Worm (Caenorhabditis elegans) whole organism, L4/young adult: Measurements from ENCODE around the gene egrh-2.

Experiments
- dao-5 ChIP-seq: sonication (generic microtip); optimal IDR thresholded peaks from 2 replicates; lab custom pipeline; 2016; ENCODE audit warnings: missing genotype, missing genetic modification characterization, moderate library complexity, missing compliant biosample characterization
- him-1 ChIP-seq: sonication (generic microtip); optimal IDR thresholded peaks from 2 replicates; lab custom pipeline; 2016; ENCODE audit warnings: missing genotype, missing genetic modification reagents, missing genetic modification characterization, missing compliant biosample characterization

DNA sequence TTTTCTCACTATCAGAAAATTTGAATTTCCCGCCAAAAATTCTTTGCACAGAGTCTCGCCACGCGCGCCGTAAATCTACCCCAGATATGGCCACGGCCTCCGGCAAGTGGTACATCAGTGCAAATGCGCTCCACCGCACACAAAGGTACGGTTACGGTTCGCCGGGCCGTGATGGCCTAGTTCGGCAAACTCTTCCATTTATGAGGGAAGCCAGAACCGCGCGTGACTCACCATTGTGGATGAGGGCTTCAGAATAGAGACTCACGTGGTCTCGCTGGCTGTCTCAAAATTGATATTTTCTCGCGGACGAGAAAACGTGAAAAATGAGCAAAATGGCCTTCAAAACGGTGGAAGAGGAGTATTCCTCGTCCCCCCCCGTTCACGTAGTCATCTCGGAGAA lies 29.5 kb upstream of the egrh-2 start:
- TF ChIP-seq him-1 (tag; lab: Kevin White, UChicago) (no peak), dao-5 (tag; lab: Kevin White, UChicago) (no peak)
